Worm (Caenorhabditis elegans): ENCODE data around the gene W04E12.3.

DNA sequence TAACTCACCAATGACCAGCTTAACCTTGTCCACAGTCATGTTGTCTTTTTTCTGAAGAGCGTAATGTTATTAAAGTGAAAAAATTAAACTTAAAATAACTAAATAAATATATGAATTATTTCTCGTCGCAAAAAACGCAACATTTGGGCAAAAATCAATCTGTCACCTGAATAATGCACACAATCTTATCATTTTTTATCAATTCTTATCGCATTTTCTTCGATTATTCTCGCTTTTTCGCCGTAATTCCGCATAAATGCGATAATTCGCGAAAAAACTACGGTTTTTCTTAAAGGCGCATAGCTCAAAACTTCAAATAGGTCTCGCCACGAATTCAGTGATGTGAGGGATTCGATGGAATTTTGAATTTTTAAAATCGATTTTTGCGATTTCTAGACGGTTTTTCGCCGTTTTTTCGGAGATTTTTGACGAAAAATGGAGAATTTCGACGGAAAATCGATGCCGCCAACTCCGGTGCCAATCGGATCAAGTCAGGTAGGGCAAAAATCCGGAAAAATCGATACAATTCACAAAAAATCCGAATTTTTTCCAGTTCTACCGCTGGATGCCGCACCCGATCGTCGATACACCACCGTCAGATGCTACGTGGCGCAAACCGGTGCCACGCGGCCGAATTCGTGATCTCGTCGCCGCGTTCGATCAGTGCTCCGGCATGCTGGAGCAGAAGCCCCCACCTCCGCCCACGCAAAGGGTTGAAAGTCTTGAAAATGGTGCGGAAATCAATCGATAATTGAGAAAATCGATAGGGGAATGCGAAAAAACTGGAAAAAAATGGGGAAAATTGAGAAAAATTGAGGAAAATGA lies 44.2 kb upstream of the W04E12.3 start, which contains the start of the genes Y43F8C.13 and ani-3:
- TF ChIP-seq dao-5 (tag; optimal IDR thresholded peaks at IDR 0.05) (no peak), him-1 (tag; optimal IDR thresholded peaks at IDR 0.05) (no peak)

All from whole organism, L4/young adult.